Fruit fly (Drosophila melanogaster): ENCODE data around the gene ham.

The ham gene

dm6 chr2L:18785026-18785600 is 7.6 kb downstream of the ham start:
- TF ChIP-seq Hr38 (GFP tag; optimal IDR thresholded peaks at IDR 0.05) (no peak), CG32006 (GFP tag; optimal IDR thresholded peaks at IDR 0.05) (no peak), CG11762 (GFP tag; optimal IDR thresholded peaks at IDR 0.05; ENCODE audit: insufficient read depth) (no peak), Eip93F (GFP tag; optimal IDR thresholded peaks at IDR 0.05) (no peak), vri (GFP tag; optimal IDR thresholded peaks at IDR 0.05) (no peak), fd85E (GFP tag; optimal IDR thresholded peaks at IDR 0.05) (no peak), fkh (GFP tag; optimal IDR thresholded peaks at IDR 0.05) (peak; percentile 34)

dm6 chr2L:18783357-18784040 is 9.2 kb downstream of the ham start:
- no peak for TF ChIP-seq CG8119 (GFP tag; IDR thresholded peaks at IDR 0.05)
- TF ChIP-seq CG7368 (GFP tag; optimal IDR thresholded peaks at IDR 0.05): peak; percentile 17
- TF ChIP-seq Sox14 (GFP tag; optimal IDR thresholded peaks at IDR 0.05): no peak
- no peak for TF ChIP-seq achi (GFP tag; optimal IDR thresholded peaks at IDR 0.05)

- TF ChIP-seq CG4318 (GFP tag; optimal IDR thresholded peaks at IDR 0.05) (no peak), Hr39 (GFP tag; optimal IDR thresholded peaks at IDR 0.05) (no peak), fkh (GFP tag; optimal IDR thresholded peaks at IDR 0.05) (peak; percentile 11)
These were observed 9.8 kb downstream of the ham start for dm6 chr2L:18782936-18783335.

- no peak for TF ChIP-seq CG1621 (tag; optimal IDR thresholded peaks at IDR 0.05)
- TF ChIP-seq acj6 (GFP tag; optimal IDR thresholded peaks at IDR 0.05): no peak
- TF ChIP-seq Sox14 (GFP tag; optimal IDR thresholded peaks at IDR 0.05): no peak
- TF ChIP-seq Gug (GFP tag; IDR thresholded peaks at IDR 0.05): no peak
- no peak for TF ChIP-seq eg (GFP tag; IDR thresholded peaks at IDR 0.05)
- no peak for TF ChIP-seq CG7368 (GFP tag; optimal IDR thresholded peaks at IDR 0.05)
- no peak for TF ChIP-seq fd85E (GFP tag; optimal IDR thresholded peaks at IDR 0.05)
- no peak for TF ChIP-seq Sox102F (GFP tag; optimal IDR thresholded peaks at IDR 0.05)
- no peak for TF ChIP-seq dsx (GFP tag; optimal IDR thresholded peaks at IDR 0.05; ENCODE audit: poor library complexity, severe bottlenecking)
- TF ChIP-seq topi (GFP tag; optimal IDR thresholded peaks at IDR 0.05): no peak
- no peak for TF ChIP-seq CG6792 (GFP tag; optimal IDR thresholded peaks at IDR 0.05)
- no peak for TF ChIP-seq Met (GFP tag; optimal IDR thresholded peaks at IDR 0.05)
- TF ChIP-seq CG3919 (GFP tag; optimal IDR thresholded peaks at IDR 0.05): no peak
- no peak for TF ChIP-seq CG8632 (GFP tag; optimal IDR thresholded peaks at IDR 0.05)
- TF ChIP-seq Eip93F (GFP tag; optimal IDR thresholded peaks at IDR 0.05): no peak
- TF ChIP-seq pdm3 (GFP tag; optimal IDR thresholded peaks at IDR 0.05): no peak
- no peak for TF ChIP-seq Eip78C (GFP tag)
- TF ChIP-seq Sox15 (GFP tag; optimal IDR thresholded peaks at IDR 0.05): no peak
- TF ChIP-seq OdsH (GFP tag; optimal IDR thresholded peaks at IDR 0.05): no peak
- TF ChIP-seq net (GFP tag; optimal IDR thresholded peaks at IDR 0.05): no peak
These were observed 10.4 kb downstream of the ham start for dm6 chr2L:18782212-18782825.

dm6 chr2L:18780911-18781545 is 11.7 kb downstream of the ham start:
- TF ChIP-seq esn (GFP tag; optimal IDR thresholded peaks at IDR 0.05): no peak
- TF ChIP-seq pdm3 (GFP tag; optimal IDR thresholded peaks at IDR 0.05): no peak
- TF ChIP-seq CG6163 (GFP tag; IDR thresholded peaks at IDR 0.05): no peak
- TF ChIP-seq salr (GFP tag; optimal IDR thresholded peaks at IDR 0.05): no peak
- no peak for TF ChIP-seq CG11762 (GFP tag; optimal IDR thresholded peaks at IDR 0.05; ENCODE audit: insufficient read depth)
- no peak for TF ChIP-seq dac (GFP tag; optimal IDR thresholded peaks at IDR 0.05)
- no peak for TF ChIP-seq fd85E (GFP tag; optimal IDR thresholded peaks at IDR 0.05)
- no peak for TF ChIP-seq CG9139 (GFP tag; optimal IDR thresholded peaks at IDR 0.05)
- no peak for TF ChIP-seq Smox (GFP tag; optimal IDR thresholded peaks at IDR 0.05)
- no peak for TF ChIP-seq CG10669 (GFP tag; optimal IDR thresholded peaks at IDR 0.05)
- no peak for TF ChIP-seq spab (GFP tag; optimal IDR thresholded peaks at IDR 0.05)
- no peak for TF ChIP-seq Gug (GFP tag; IDR thresholded peaks at IDR 0.05)

All from whole organism, prepupa.